Fruit fly (Drosophila melanogaster) whole organism: Measurements from ENCODE around the gene amd.

Experiments used
- CG8478 ChIP-seq: fragments of >200 bp; optimal IDR thresholded peaks from 2 replicates; lab custom pipeline; 2018; ENCODE audit warnings: inconsistent platforms
- Dll ChIP-seq: fragments of >200 bp; optimal IDR thresholded peaks from 2 replicates; lab custom pipeline; 2017
- EcR ChIP-seq, 2 experiments: fragments of >200 bp; optimal IDR thresholded peaks; 2 replicates each; lab custom pipeline; 2017; ENCODE audit warnings: missing biosample characterization in 2 of 2, missing genetic modification characterization in 2 of 2, missing genetic modification reagents in 2 of 2
- pan ChIP-seq: fragments of >200 bp; optimal IDR thresholded peaks from 2 replicates; lab custom pipeline; 2017
- psq ChIP-seq: fragments of >200 bp; optimal IDR thresholded peaks from 2 replicates; lab custom pipeline; 2017
- usp ChIP-seq: fragments of >200 bp; optimal IDR thresholded peaks from 2 replicates; lab custom pipeline; 2017; ENCODE audit warnings: missing biosample characterization, missing genetic modification characterization, mixed read lengths

Gene amd

DNA sequence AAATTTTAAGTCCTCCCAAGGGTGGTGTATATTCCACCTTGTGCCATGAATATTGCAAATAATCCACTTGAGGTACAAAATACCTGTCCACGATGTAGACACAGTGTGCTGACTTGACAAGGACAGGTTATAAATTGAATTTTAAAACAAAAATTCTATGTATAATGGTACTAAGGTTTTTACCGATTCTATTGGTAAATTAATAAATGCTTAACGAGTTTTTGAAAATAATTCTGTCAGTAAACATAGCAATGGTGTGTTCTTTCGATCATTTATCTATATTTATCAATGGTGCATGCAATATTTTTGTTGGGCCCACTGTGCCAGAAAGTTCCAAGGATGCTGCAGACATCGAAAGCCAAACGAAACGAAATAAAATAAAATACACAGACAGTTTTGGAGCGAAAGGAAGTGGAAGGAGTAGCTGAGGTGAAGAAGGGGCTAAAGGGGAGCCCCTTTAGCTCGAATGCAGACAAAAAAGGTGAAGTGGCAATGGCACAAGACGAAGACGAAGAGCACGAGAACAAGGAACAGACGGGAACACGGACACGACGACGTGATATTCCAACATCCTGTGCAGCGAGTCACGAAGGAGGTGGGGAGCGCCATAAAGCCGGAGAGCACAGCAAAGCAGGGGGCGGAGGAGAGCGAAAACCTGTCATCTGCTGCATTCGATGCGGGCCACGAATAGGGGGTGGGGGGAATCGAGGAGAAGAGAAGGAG is 26.2 kb downstream of the amd start:
- TF ChIP-seq CG8478 (lab: Kevin White, UChicago) = no peak

DNA sequence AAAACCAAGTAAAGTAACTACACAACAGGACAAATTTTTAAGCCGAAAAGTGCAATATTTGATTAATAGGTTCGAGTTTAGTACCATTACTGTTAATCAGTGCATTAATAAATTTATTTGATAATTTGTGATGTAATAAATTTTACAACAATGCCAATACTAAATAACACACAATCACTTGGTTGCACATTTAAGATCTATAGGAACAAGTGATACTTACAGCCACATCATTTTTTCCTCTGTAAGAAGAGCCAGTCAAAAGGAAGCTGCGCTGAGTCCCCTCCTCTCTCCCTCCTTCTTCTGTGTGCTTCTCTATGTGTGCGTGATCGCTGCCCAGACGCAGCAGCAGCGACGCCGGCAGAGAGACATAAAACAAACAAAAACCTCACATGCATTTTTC is 26.8 kb downstream of the amd start:
- TF ChIP-seq usp (GFP tag; lab: Kevin White, UChicago) = no peak
- TF ChIP-seq pan (lab: Kevin White, UChicago) = no peak
- no peak for TF ChIP-seq psq

dm6 chr2L:19137494-19138360 is 27.8 kb downstream of the amd start:
- TF ChIP-seq psq (no peak), Dll (lab: Kevin White, UChicago) (no peak), EcR (GFP tag; optimal IDR thresholded peaks at IDR 0.05; lab: Kevin White, UChicago) (no peak), CG8478 (lab: Kevin White, UChicago) (no peak)

dm6 chr2L:19138361-19139041 is 28.5 kb downstream of the amd start:
- TF ChIP-seq EcR (GFP tag; optimal IDR thresholded peaks at IDR 0.05; lab: Kevin White, UChicago) (peak in 1 of 2 experiments; percentile 58), psq (no peak)

DNA sequence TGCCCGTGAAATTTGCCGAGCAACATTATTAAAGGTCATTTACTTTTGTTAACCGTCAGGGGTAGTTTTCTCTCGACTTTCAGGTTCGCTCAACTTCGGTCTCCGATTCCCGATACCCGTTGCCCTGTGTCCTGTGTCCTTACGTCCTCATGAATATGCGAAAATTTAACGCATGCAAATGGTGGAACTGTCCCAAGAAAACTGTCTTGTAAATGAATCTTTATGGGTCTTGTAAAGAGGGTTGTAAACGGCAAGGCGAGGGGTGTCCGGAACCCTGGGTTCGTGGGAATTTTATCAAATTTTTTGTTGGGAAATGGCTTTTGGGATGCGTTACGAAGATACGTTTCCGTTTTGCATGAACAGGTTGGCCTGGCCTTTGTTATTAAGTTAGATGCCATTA is 29.8 kb downstream of the amd start:
- TF ChIP-seq usp (GFP tag; lab: Kevin White, UChicago) (no peak), CG8478 (lab: Kevin White, UChicago) (no peak), EcR (GFP tag; optimal IDR thresholded peaks at IDR 0.05; lab: Kevin White, UChicago) (no peak), pan (lab: Kevin White, UChicago) (no peak), psq (no peak), Dll (lab: Kevin White, UChicago) (no peak)

dm6 chr2L:19140257-19140983 is 30.5 kb downstream of the amd start:
- no peak for TF ChIP-seq usp (GFP tag; lab: Kevin White, UChicago)
- no peak for TF ChIP-seq EcR (GFP tag; optimal IDR thresholded peaks at IDR 0.05; lab: Kevin White, UChicago)

- TF ChIP-seq usp (GFP tag; lab: Kevin White, UChicago) = no peak
- no peak for TF ChIP-seq EcR (GFP tag; optimal IDR thresholded peaks at IDR 0.05; lab: Kevin White, UChicago)
- no peak for TF ChIP-seq pan (lab: Kevin White, UChicago)
- TF ChIP-seq psq = no peak
- TF ChIP-seq CG8478 (lab: Kevin White, UChicago) = no peak
- no peak for TF ChIP-seq Dll (lab: Kevin White, UChicago)
These were observed 31.0 kb downstream of the amd start for dm6 chr2L:19140984-19141262.

dm6 chr2L:19141435-19142126 is 31.6 kb downstream of the amd start:
- TF ChIP-seq usp (GFP tag; lab: Kevin White, UChicago) = no peak
- peak; percentile 49 for TF ChIP-seq Dll (lab: Kevin White, UChicago)

DNA sequence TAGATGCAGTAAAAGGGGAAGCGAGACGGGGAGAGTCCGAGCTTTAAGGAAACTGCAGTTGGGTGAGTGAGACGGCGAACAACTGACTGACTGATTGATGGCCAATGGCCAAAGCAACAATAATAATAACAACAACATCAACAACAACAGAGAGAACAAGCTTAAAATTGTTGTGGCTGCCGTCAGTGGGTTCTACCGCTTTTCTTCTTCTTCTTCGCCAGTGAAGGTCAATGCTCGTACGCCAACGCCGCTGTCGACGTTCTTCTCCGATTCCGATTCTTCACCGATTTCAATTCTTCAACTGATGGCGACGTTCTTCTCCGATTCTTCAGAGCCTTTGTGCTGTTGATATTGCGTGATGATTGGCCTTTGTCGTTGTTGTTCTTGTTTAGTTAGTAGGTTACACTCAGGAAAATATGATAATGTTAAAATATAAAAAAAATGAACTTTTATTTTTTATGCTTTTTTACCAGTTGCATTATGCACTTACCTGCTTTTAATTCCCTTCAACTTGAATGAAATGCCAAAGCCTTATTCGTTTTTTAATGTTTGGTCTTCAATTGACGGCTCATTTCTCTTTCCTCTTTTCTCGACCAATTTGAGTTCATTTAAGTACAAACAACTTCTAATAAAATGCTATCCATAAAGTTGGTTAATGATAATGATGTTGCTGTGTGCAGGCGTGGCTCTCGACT is 32.4 kb downstream of the amd start:
- no peak for TF ChIP-seq usp (GFP tag; lab: Kevin White, UChicago)
- TF ChIP-seq EcR (GFP tag; optimal IDR thresholded peaks at IDR 0.05; lab: Kevin White, UChicago) = peak; percentile 85
- TF ChIP-seq CG8478 (lab: Kevin White, UChicago) = peak; percentile 31
- no peak for TF ChIP-seq Dll (lab: Kevin White, UChicago)
- no peak for TF ChIP-seq psq
- no peak for TF ChIP-seq pan (lab: Kevin White, UChicago)

DNA sequence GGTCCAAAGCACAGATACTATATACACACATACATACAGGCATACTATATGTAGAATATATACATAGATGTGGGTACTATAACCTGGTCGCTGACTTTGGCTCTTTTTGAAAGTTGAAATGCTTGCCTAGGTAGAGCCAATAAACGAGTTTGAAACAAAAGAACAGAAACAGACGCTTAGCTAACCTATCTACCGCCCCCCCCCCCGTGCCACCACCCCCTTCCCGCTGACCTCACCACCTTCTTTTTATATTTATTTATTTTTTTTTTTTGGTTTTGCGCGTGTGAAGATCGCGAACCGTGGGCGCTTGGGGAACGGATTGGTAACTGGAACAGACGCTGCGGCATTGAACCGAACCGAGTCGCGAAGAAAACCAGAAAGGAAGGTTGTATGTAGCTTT is 34.2 kb downstream of the amd start:
- TF ChIP-seq EcR (GFP tag; optimal IDR thresholded peaks at IDR 0.05; lab: Kevin White, UChicago) (no peak), Dll (lab: Kevin White, UChicago) (no peak), CG8478 (lab: Kevin White, UChicago) (no peak), psq (no peak), usp (GFP tag; lab: Kevin White, UChicago) (no peak), pan (lab: Kevin White, UChicago) (no peak)

- TF ChIP-seq Dll (lab: Kevin White, UChicago) = no peak
- no peak for TF ChIP-seq CG8478 (lab: Kevin White, UChicago)
- TF ChIP-seq pan (lab: Kevin White, UChicago) = no peak
- no peak for TF ChIP-seq usp (GFP tag; lab: Kevin White, UChicago)
- TF ChIP-seq psq = no peak
- TF ChIP-seq EcR (GFP tag; optimal IDR thresholded peaks at IDR 0.05; lab: Kevin White, UChicago) = no peak
These were observed 36.1 kb downstream of the amd start for dm6 chr2L:19146047-19146446.
